In genomic region chr3L:27279041-27279671, dm6 we compare ENCODE assay signal across 1 fruit fly cellular context.
A peak's percentile ranks its signal among the peaks of the same experiment; 100 is the strongest.
TF ChIP-seq lines count a peak whose summit lies in the region.

Gene Dbp80 (plus strand): TSS chr3L:27279316.

TF ChIP-seq in whole organism, embryonic, 481 proteins besides CTCF, POLR2A, EP300 and RAD21 (continued from another document):
- TF ChIP-seq CG6254 (GFP tag; optimal IDR thresholded peaks at IDR 0.05; lab: Kevin White, UChicago): no peak
- no peak for TF ChIP-seq NFAT (GFP tag; IDR thresholded peaks at IDR 0.05; lab: Robert Waterston, UW)
- peak; percentile 7 for TF ChIP-seq wek (GFP tag; optimal IDR thresholded peaks at IDR 0.05; lab: Kevin White, UChicago)
- no peak for TF ChIP-seq HLH3B (GFP tag; IDR thresholded peaks at IDR 0.05; lab: Robert Waterston, UW)
- TF ChIP-seq NC2β (GFP tag; optimal IDR thresholded peaks at IDR 0.05; lab: Kevin White, UChicago): no peak
- peak; percentile 6 for TF ChIP-seq mam (GFP tag; optimal IDR thresholded peaks at IDR 0.05; lab: Kevin White, UChicago)
- TF ChIP-seq CG7372 (GFP tag; IDR thresholded peaks at IDR 0.05; lab: Robert Waterston, UW): no peak
- no peak for TF ChIP-seq Poxn (GFP tag; IDR thresholded peaks at IDR 0.05; lab: Robert Waterston, UW)
- no peak for TF ChIP-seq Ada2b (GFP tag; IDR thresholded peaks at IDR 0.05; lab: Robert Waterston, UW)
- TF ChIP-seq CG1603 (tag; optimal IDR thresholded peaks at IDR 0.05; lab: Kevin White, UChicago): peak; percentile 99
- no peak for TF ChIP-seq tio (GFP tag; optimal IDR thresholded peaks at IDR 0.05; lab: Kevin White, UChicago)
- no peak for TF ChIP-seq gro (GFP tag; optimal IDR thresholded peaks at IDR 0.05; lab: Kevin White, UChicago)
- no peak for TF ChIP-seq Sry-δ (GFP tag; optimal IDR thresholded peaks at IDR 0.05; lab: Kevin White, UChicago)
- no peak for TF ChIP-seq sens-2 (GFP tag; IDR thresholded peaks at IDR 0.05; lab: Robert Waterston, UW)
- no peak for TF ChIP-seq Doc3 (GFP tag; IDR thresholded peaks at IDR 0.05; lab: Robert Waterston, UW; ENCODE audit: partially characterized antibody)
- TF ChIP-seq Ets97D (GFP tag; optimal IDR thresholded peaks at IDR 0.05; lab: Kevin White, UChicago): peak; percentile 37
- TF ChIP-seq prd (optimal IDR thresholded peaks at IDR 0.05; lab: Kevin White, UChicago): no peak
- TF ChIP-seq prd (GFP tag; IDR thresholded peaks at IDR 0.05; lab: Robert Waterston, UW): no peak
- no peak for TF ChIP-seq ERR (GFP tag; optimal IDR thresholded peaks at IDR 0.05; lab: Kevin White, UChicago)
- no peak for TF ChIP-seq CG15073 (GFP tag; optimal IDR thresholded peaks at IDR 0.05; lab: Kevin White, UChicago)
- TF ChIP-seq jing (GFP tag; optimal IDR thresholded peaks at IDR 0.05; lab: Kevin White, UChicago): no peak
- TF ChIP-seq CG10654 (GFP tag; optimal IDR thresholded peaks at IDR 0.05; lab: Kevin White, UChicago): no peak
- TF ChIP-seq CG3995 (GFP tag; optimal IDR thresholded peaks at IDR 0.05; lab: Kevin White, UChicago): peak; percentile 17
- no peak for TF ChIP-seq ci (GFP tag; IDR thresholded peaks at IDR 0.05; lab: Robert Waterston, UW)
- no peak for TF ChIP-seq E2f2 (GFP tag; IDR thresholded peaks at IDR 0.05; lab: Robert Waterston, UW)
- TF ChIP-seq CG17361 (GFP tag; IDR thresholded peaks at IDR 0.05; lab: Robert Waterston, UW): peak; percentile 62
- no peak for TF ChIP-seq CG17328 (GFP tag; IDR thresholded peaks at IDR 0.05; lab: Robert Waterston, UW)
- peak; percentile 75 for TF ChIP-seq nmo (GFP tag; optimal IDR thresholded peaks at IDR 0.05; lab: Kevin White, UChicago)
- TF ChIP-seq tin (GFP tag; optimal IDR thresholded peaks at IDR 0.05; lab: Kevin White, UChicago): no peak
- no peak for TF ChIP-seq CG8281 (tag; optimal IDR thresholded peaks at IDR 0.05; lab: Kevin White, UChicago)
- TF ChIP-seq zfh2 (GFP tag; optimal IDR thresholded peaks at IDR 0.05; lab: Kevin White, UChicago): no peak
TF ChIP-seq in whole organism, embryonic: peak in this region for 43.
